Worm (Caenorhabditis elegans) whole organism, young adult: Measurements from ENCODE around the gene F54D1.6.

Experiments
- B0035.1 ChIP-seq: sonication (generic microtip); optimal IDR thresholded peaks from 2 replicates; lab custom pipeline; 2016; ENCODE audit warnings: missing genetic modification characterization, mild to moderate bottlenecking, missing compliant biosample characterization, missing genotype, missing genetic modification reagents
- B0336.3 ChIP-seq: fragments of 200-800 bp; sonication (Bioruptor generic); IDR thresholded peaks from 2 replicates; pipeline ENCODE4 v1.3.6; 2022; ENCODE audit warnings: missing genetic modification characterization, missing compliant biosample characterization
- D2030.7 ChIP-seq: fragments of 200-800 bp; sonication (Bioruptor generic); IDR thresholded peaks from 2 replicates; pipeline ENCODE4 v1.3.6; 2022; ENCODE audit warnings: missing genetic modification reagents, missing genetic modification characterization, missing compliant biosample characterization
- F22D6.2 ChIP-seq: sonication (generic microtip); optimal IDR thresholded peaks from 2 replicates; lab custom pipeline; 2016; ENCODE audit warnings: mild to moderate bottlenecking, missing genetic modification characterization, missing compliant biosample characterization
- F33H1.4 ChIP-seq: fragments of 200-800 bp; sonication (Bioruptor generic); IDR thresholded peaks from 2 replicates; pipeline ENCODE4 v1.3.6; 2022; ENCODE audit warnings: missing genetic modification reagents, missing genetic modification characterization, missing compliant biosample characterization
- F55B11.4 ChIP-seq: sonication (generic microtip); optimal IDR thresholded peaks from 2 replicates; lab custom pipeline; 2016; ENCODE audit warnings: missing compliant biosample characterization, missing genetic modification characterization, borderline replicate concordance; ENCODE audit not compliant: insufficient read depth
- F57C9.4 ChIP-seq: sonication (generic microtip); optimal IDR thresholded peaks from 2 replicates; lab custom pipeline; 2017; ENCODE audit warnings: mild to moderate bottlenecking, missing genetic modification characterization, missing compliant biosample characterization
- Y53G8AR.9 ChIP-seq: fragments of 200-800 bp; sonication (Bioruptor generic); conservative IDR thresholded peaks from 2 replicates; pipeline ENCODE4 v1.3.6; 2022; ENCODE audit warnings: missing genetic modification reagents, missing genetic modification characterization, missing compliant biosample characterization
- Y67H2A.10 ChIP-seq: fragments of 200-800 bp; sonication (Bioruptor generic); conservative IDR thresholded peaks from 2 replicates; pipeline ENCODE4 v1.3.6; 2022; ENCODE audit warnings: missing genetic modification reagents, missing genetic modification characterization, missing compliant biosample characterization
- akir-1 ChIP-seq: fragments of 200-800 bp; sonication (Bioruptor generic); optimal IDR thresholded peaks from 2 replicates; lab custom pipeline; 2018; ENCODE audit warnings: mild to moderate bottlenecking, missing genetic modification characterization, moderate library complexity, missing compliant biosample characterization
- athp-1 ChIP-seq: sonication (generic microtip); optimal IDR thresholded peaks from 2 replicates; lab custom pipeline; 2017; ENCODE audit warnings: mild to moderate bottlenecking, missing genetic modification characterization, missing compliant biosample characterization
- attf-5 ChIP-seq: fragments of 200-800 bp; sonication (Bioruptor generic); optimal IDR thresholded peaks from 2 replicates; lab custom pipeline; 2018; ENCODE audit warnings: mild to moderate bottlenecking, missing genetic modification characterization, missing compliant biosample characterization
- attf-6 ChIP-seq: fragments of 200-800 bp; sonication (Bioruptor generic); IDR thresholded peaks from 2 replicates; pipeline ENCODE4 v1.3.6; 2022; ENCODE audit warnings: missing genetic modification reagents, missing genetic modification characterization, missing compliant biosample characterization
- ccch-3 ChIP-seq: fragments of 200-800 bp; sonication (Bioruptor generic); optimal IDR thresholded peaks from 2 replicates; lab custom pipeline; 2018; ENCODE audit warnings: mild to moderate bottlenecking, missing genetic modification characterization, missing compliant biosample characterization
- cebp-2 ChIP-seq: fragments of 200-800 bp; sonication (Bioruptor generic); IDR thresholded peaks from 2 replicates; pipeline ENCODE4 v1.3.6; 2022; ENCODE audit warnings: missing genetic modification characterization, missing compliant biosample characterization
- ceh-40 ChIP-seq: fragments of 200-800 bp; sonication (Bioruptor generic); IDR thresholded peaks from 2 replicates; pipeline ENCODE4 v1.3.6; 2022; ENCODE audit warnings: missing genetic modification characterization, missing compliant biosample characterization
- ceh-91 ChIP-seq: fragments of 200-800 bp; sonication (Bioruptor generic); IDR thresholded peaks from 2 replicates; pipeline ENCODE4 v1.3.6; 2022; ENCODE audit warnings: missing genetic modification reagents, missing genetic modification characterization, missing compliant biosample characterization
- dox-1 ChIP-seq: fragments of 200-800 bp; sonication (Bioruptor generic); IDR thresholded peaks from 2 replicates; pipeline ENCODE4 v1.3.6; 2022; ENCODE audit warnings: missing genetic modification reagents, missing genetic modification characterization, missing compliant biosample characterization
- dpff-1 ChIP-seq: sonication (generic microtip); optimal IDR thresholded peaks from 2 replicates; lab custom pipeline; 2017; ENCODE audit warnings: mild to moderate bottlenecking, missing genetic modification characterization, missing compliant biosample characterization
- egl-44 ChIP-seq: fragments of 200-800 bp; sonication (Bioruptor generic); IDR thresholded peaks from 2 replicates; pipeline ENCODE4 v1.3.6; 2022; ENCODE audit warnings: missing genetic modification reagents, missing genetic modification characterization, missing compliant biosample characterization
- egrh-3 ChIP-seq: fragments of 200-800 bp; sonication (Bioruptor generic); IDR thresholded peaks from 2 replicates; pipeline ENCODE4 v1.3.6; 2022; ENCODE audit warnings: missing genetic modification reagents, missing genetic modification characterization, missing compliant biosample characterization
- fkh-3 ChIP-seq: sonication (generic microtip); optimal IDR thresholded peaks from 2 replicates; lab custom pipeline; 2016; ENCODE audit warnings: mild to moderate bottlenecking, missing genetic modification characterization, missing compliant biosample characterization
- hlh-12 ChIP-seq: sonication (generic microtip); optimal IDR thresholded peaks from 2 replicates; lab custom pipeline; 2016; ENCODE audit warnings: missing genetic modification characterization, missing compliant biosample characterization
- hmg-1.2 ChIP-seq: fragments of 200-800 bp; sonication (Bioruptor generic); IDR thresholded peaks from 2 replicates; pipeline ENCODE4 v1.3.6; 2022; ENCODE audit warnings: missing genetic modification reagents, missing genetic modification characterization, missing compliant biosample characterization
- hmg-20 ChIP-seq: fragments of 200-800 bp; sonication (Bioruptor generic); IDR thresholded peaks from 2 replicates; pipeline ENCODE4 v1.3.6; 2022; ENCODE audit warnings: missing genetic modification reagents, missing genetic modification characterization, missing compliant biosample characterization
- hsf-1 ChIP-seq: fragments of 200-800 bp; sonication (Bioruptor generic); IDR thresholded peaks from 2 replicates; pipeline ENCODE4 v1.3.6; 2022; ENCODE audit warnings: missing genetic modification reagents, missing genetic modification characterization, missing compliant biosample characterization
- let-607 ChIP-seq, 2 experiments: fragments of 200-800 bp in 1 of 2; sonication (Bioruptor generic) in 1 of 2; sonication (generic microtip) in 1 of 2; optimal IDR thresholded peaks; 2 replicates each; lab custom pipeline; 2016 to 2018; ENCODE audit warnings: mild to moderate bottlenecking in 2 of 2, missing compliant biosample characterization in 2 of 2, missing genetic modification characterization in 2 of 2, moderate library complexity in 2 of 2, missing genotype in 1 of 2
- lin-35 ChIP-seq, 3 experiments: fragments of 150-350 bp in 2 of 3; sonication (generic microtip) in 1 of 3; optimal IDR thresholded peaks; 2 replicates each; lab custom pipeline; 2014 to 2018; ENCODE audit warnings: missing biosample characterization in 3 of 3, missing genetic modification characterization in 3 of 3, missing genetic modification reagents in 3 of 3
- lsy-27 ChIP-seq: sonication (generic microtip); optimal IDR thresholded peaks from 2 replicates; lab custom pipeline; 2017; ENCODE audit warnings: missing genetic modification characterization, mild to moderate bottlenecking, missing compliant biosample characterization, antibody characterized with exemption, missing genotype, borderline replicate concordance; ENCODE audit not compliant: insufficient read depth
- mcd-1 ChIP-seq: fragments of 200-800 bp; sonication (Bioruptor generic); IDR thresholded peaks from 2 replicates; pipeline ENCODE4 v1.3.6; 2022; ENCODE audit warnings: missing genetic modification reagents, missing genetic modification characterization, missing compliant biosample characterization
- nfya-1 ChIP-seq: sonication (generic microtip); optimal IDR thresholded peaks from 2 replicates; lab custom pipeline; 2017; ENCODE audit warnings: antibody characterized with exemption, missing compliant biosample characterization, missing genetic modification characterization, borderline replicate concordance; ENCODE audit not compliant: insufficient read depth
- nfya-2 ChIP-seq: fragments of 200-800 bp; sonication (Bioruptor generic); IDR thresholded peaks from 2 replicates; pipeline ENCODE4 v1.3.6; 2022; ENCODE audit warnings: missing genetic modification reagents, missing genetic modification characterization, missing compliant biosample characterization
- nfyb-1 ChIP-seq: fragments of 200-800 bp; sonication (Bioruptor generic); IDR thresholded peaks from 2 replicates; pipeline ENCODE4 v1.3.6; 2022; ENCODE audit warnings: missing genetic modification reagents, missing genetic modification characterization, missing compliant biosample characterization
- nhr-27 ChIP-seq: fragments of 200-800 bp; sonication (Bioruptor generic); optimal IDR thresholded peaks from 2 replicates; lab custom pipeline; 2018; ENCODE audit warnings: mild to moderate bottlenecking, missing genetic modification characterization, moderate library complexity, missing compliant biosample characterization
- pbrm-1 ChIP-seq: fragments of 200-800 bp; sonication (Bioruptor generic); IDR thresholded peaks from 2 replicates; pipeline ENCODE4 v1.3.6; 2022; ENCODE audit warnings: missing genetic modification reagents, missing genetic modification characterization, missing compliant biosample characterization
- pha-4 ChIP-seq: fragments of 150-350 bp; sonication (generic microtip); optimal IDR thresholded peaks from 2 replicates; lab custom pipeline; 2014; ENCODE audit warnings: missing biosample characterization, missing genetic modification reagents, missing genetic modification characterization
- rec-8 ChIP-seq, 2 experiments: sonication (generic microtip); optimal IDR thresholded peaks; 2 replicates each; lab custom pipeline; 2016; ENCODE audit warnings: mild to moderate bottlenecking in 2 of 2, missing genetic modification characterization in 2 of 2, missing genetic modification reagents in 2 of 2, missing genotype in 2 of 2, missing biosample characterization in 1 of 2, missing compliant biosample characterization in 1 of 2, moderate library complexity in 1 of 2
- repo-1 ChIP-seq: sonication (generic microtip); optimal IDR thresholded peaks from 2 replicates; lab custom pipeline; 2017; ENCODE audit warnings: mild to moderate bottlenecking, missing genetic modification characterization, missing compliant biosample characterization
- rpc-1 ChIP-seq, 2 experiments: fragments of 150-350 bp in 1 of 2; sonication (generic microtip) in 1 of 2; optimal IDR thresholded peaks; 2 replicates each; lab custom pipeline; 2014 to 2018; ENCODE audit warnings: missing biosample characterization in 1 of 2, missing genetic modification characterization in 1 of 2, missing genetic modification reagents in 1 of 2, missing genotype in 1 of 2
- sdz-38 ChIP-seq: sonication (generic microtip); optimal IDR thresholded peaks from 2 replicates; lab custom pipeline; 2016; ENCODE audit warnings: missing genotype, missing genetic modification characterization, missing compliant biosample characterization
- snpc-4 ChIP-seq, 5 experiments: fragments of 150-350 bp in 1 of 5; sonication (generic microtip) in 4 of 5; optimal IDR thresholded peaks; 2 replicates each; lab custom pipeline; 2014 to 2018; ENCODE audit warnings: missing genetic modification characterization in 5 of 5, missing biosample characterization in 3 of 5, antibody characterized with exemption in 2 of 5, mild to moderate bottlenecking in 2 of 5, missing compliant biosample characterization in 2 of 5, missing genotype in 2 of 5, moderate library complexity in 2 of 5, missing genetic modification reagents in 1 of 5
- sptf-2 ChIP-seq: fragments of 200-800 bp; sonication (Bioruptor generic); optimal IDR thresholded peaks from 2 replicates; lab custom pipeline; 2018; ENCODE audit warnings: mild to moderate bottlenecking, missing genetic modification characterization, missing compliant biosample characterization
- tbx-9 ChIP-seq: sonication (generic microtip); optimal IDR thresholded peaks from 2 replicates; lab custom pipeline; 2016; ENCODE audit warnings: borderline replicate concordance, missing genetic modification characterization, inconsistent platforms, missing compliant biosample characterization
- unc-130 ChIP-seq: sonication (generic microtip); optimal IDR thresholded peaks from 2 replicates; lab custom pipeline; 2016; ENCODE audit warnings: missing genetic modification reagents, missing genetic modification characterization, missing compliant biosample characterization
- zfh-2 ChIP-seq: fragments of 200-800 bp; sonication (Bioruptor generic); conservative IDR thresholded peaks from 2 replicates; pipeline ENCODE4 v1.3.6; 2022; ENCODE audit warnings: missing genetic modification reagents, missing genetic modification characterization, missing compliant biosample characterization
- ztf-18 ChIP-seq: sonication (generic microtip); optimal IDR thresholded peaks from 2 replicates; lab custom pipeline; 2016; ENCODE audit warnings: missing genotype, mild to moderate bottlenecking, missing genetic modification characterization, missing compliant biosample characterization
- ztf-25 ChIP-seq: fragments of 200-800 bp; sonication (Bioruptor generic); IDR thresholded peaks from 2 replicates; pipeline ENCODE4 v1.3.6; 2022; ENCODE audit warnings: missing genetic modification reagents, missing genetic modification characterization, missing compliant biosample characterization

Gene F54D1.6

DNA sequence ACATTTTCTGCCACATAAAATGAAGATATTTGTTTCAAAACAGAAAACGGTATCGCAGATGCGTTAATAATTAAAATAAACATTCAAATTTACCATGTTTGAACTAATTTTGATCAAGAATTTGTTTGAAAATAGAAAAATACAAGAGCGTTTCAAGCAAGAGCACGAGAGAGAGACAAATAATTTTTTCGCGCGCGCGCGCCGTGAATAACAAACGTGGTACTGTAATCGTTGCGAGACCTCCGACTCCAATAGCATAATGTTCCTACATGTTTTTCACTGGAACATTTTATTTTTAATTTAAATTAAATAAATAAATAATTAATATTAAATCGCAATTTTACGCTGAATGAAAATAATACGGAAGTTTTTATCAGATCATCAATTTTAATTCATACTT lies 49.4 kb downstream of the F54D1.6 start, which contains the start of gene F54E12.2 (continued):
- no peak for TF ChIP-seq B0035.1 (tag; lab: Kevin White, UChicago)
- no peak for TF ChIP-seq ceh-40 (GFP tag; lab: Robert Waterston, UW)
- TF ChIP-seq lin-35 (GFP tag; optimal IDR thresholded peaks at IDR 0.05; lab: Kevin White, UChicago): peak in 1 of 3 experiments; percentile 75
- no peak for TF ChIP-seq nhr-27 (tag; lab: Kevin White, UChicago)
- no peak for TF ChIP-seq sptf-2 (GFP tag; lab: Kevin White, UChicago)
- TF ChIP-seq pha-4 (tag; lab: Kevin White, UChicago): no peak
- peak; percentile 35; the same call in 1 of the 2 replicates for TF ChIP-seq Y67H2A.10 (GFP tag; lab: Robert Waterston, UW)
- peak; percentile 38 for TF ChIP-seq athp-1 (tag; lab: Kevin White, UChicago)
- TF ChIP-seq sdz-38 (tag; lab: Kevin White, UChicago): no peak
- no peak for TF ChIP-seq snpc-4 (GFP tag; optimal IDR thresholded peaks at IDR 0.05; lab: Kevin White, UChicago)
- TF ChIP-seq snpc-4 (tag; optimal IDR thresholded peaks at IDR 0.05; lab: Kevin White, UChicago): peak in 2 of 4 experiments; percentile 18 to 31
- peak; percentile 98 for TF ChIP-seq ceh-91 (GFP tag; lab: Robert Waterston, UW)
- TF ChIP-seq hmg-1.2 (GFP tag; lab: Robert Waterston, UW): peak; percentile 66
- no peak for TF ChIP-seq zfh-2 (GFP tag; lab: Robert Waterston, UW)
- TF ChIP-seq mcd-1 (GFP tag; lab: Robert Waterston, UW): peak; percentile 57; the same call in 1 of the 2 replicates
- TF ChIP-seq dox-1: peak; percentile 89
- TF ChIP-seq pbrm-1 (GFP tag; lab: Robert Waterston, UW): peak; percentile 78
- no peak for TF ChIP-seq nfya-1 (tag; lab: Kevin White, UChicago)
- TF ChIP-seq ccch-3 (GFP tag; lab: Kevin White, UChicago): no peak
- TF ChIP-seq F22D6.2 (tag; lab: Kevin White, UChicago): no peak
- no peak for TF ChIP-seq egrh-3 (GFP tag; lab: Robert Waterston, UW)
- TF ChIP-seq rec-8 (tag; optimal IDR thresholded peaks at IDR 0.05; lab: Kevin White, UChicago): no peak
- TF ChIP-seq hlh-12 (tag; lab: Kevin White, UChicago): no peak
- TF ChIP-seq let-607 (tag; optimal IDR thresholded peaks at IDR 0.05; lab: Kevin White, UChicago): no peak
- TF ChIP-seq Y53G8AR.9 (GFP tag; lab: Robert Waterston, UW): peak; percentile 86
- no peak for TF ChIP-seq lsy-27 (tag; lab: Kevin White, UChicago)
- peak; percentile 91 for TF ChIP-seq hsf-1 (GFP tag; lab: Robert Waterston, UW)
- TF ChIP-seq akir-1 (GFP tag; lab: Kevin White, UChicago): no peak
- no peak for TF ChIP-seq nfya-2 (GFP tag; lab: Robert Waterston, UW)
- TF ChIP-seq ztf-25 (GFP tag; lab: Robert Waterston, UW): peak; percentile 83; the same call in 1 of the 2 replicates
- no peak for TF ChIP-seq egl-44 (GFP tag; lab: Robert Waterston, UW)
- no peak for TF ChIP-seq F57C9.4 (tag; lab: Kevin White, UChicago)
- no peak for TF ChIP-seq hmg-20 (GFP tag; lab: Robert Waterston, UW)
- TF ChIP-seq fkh-3 (tag; lab: Kevin White, UChicago): no peak
- no peak for TF ChIP-seq dpff-1 (tag; lab: Kevin White, UChicago)
- TF ChIP-seq unc-130 (GFP tag; lab: Kevin White, UChicago): peak; percentile 90
- no peak for TF ChIP-seq B0336.3 (GFP tag; lab: Robert Waterston, UW)
- TF ChIP-seq nfyb-1 (GFP tag; lab: Robert Waterston, UW): no peak
- TF ChIP-seq attf-5: no peak
- peak; percentile 99 for TF ChIP-seq F33H1.4 (GFP tag; lab: Robert Waterston, UW)
- TF ChIP-seq cebp-2 (GFP tag; lab: Robert Waterston, UW): no peak
- no peak for TF ChIP-seq rpc-1 (optimal IDR thresholded peaks at IDR 0.05; lab: Kevin White, UChicago)
- TF ChIP-seq rpc-1 (tag; optimal IDR thresholded peaks at IDR 0.05; lab: Kevin White, UChicago): no peak
- TF ChIP-seq attf-6: peak; percentile 68
- no peak for TF ChIP-seq tbx-9 (tag; lab: Kevin White, UChicago)
- no peak for TF ChIP-seq repo-1
- peak; percentile 98 for TF ChIP-seq D2030.7 (GFP tag; lab: Robert Waterston, UW)
- no peak for TF ChIP-seq F55B11.4 (tag; lab: Kevin White, UChicago)
- no peak for TF ChIP-seq ztf-18
